Worm (Caenorhabditis elegans) whole organism, L1 larva: ENCODE results near the gene R144.12.

Experiments
- C04F5.9 ChIP-seq: sonication (generic microtip); optimal IDR thresholded peaks from 2 replicates; lab custom pipeline; 2016; ENCODE audit warnings: missing genetic modification characterization, missing compliant biosample characterization
- C16A3.4 ChIP-seq: fragments of 150-350 bp; optimal IDR thresholded peaks from 2 replicates; lab custom pipeline; 2014; ENCODE audit warnings: missing biosample characterization, missing genetic modification characterization
- C34B4.2 ChIP-seq: sonication (generic microtip); optimal IDR thresholded peaks from 2 replicates; lab custom pipeline; 2017; ENCODE audit warnings: mild to moderate bottlenecking, missing genetic modification characterization, missing compliant biosample characterization
- F16B12.6 ChIP-seq: fragments of 150-350 bp; optimal IDR thresholded peaks from 2 replicates; lab custom pipeline; 2014; ENCODE audit warnings: missing biosample characterization, missing genetic modification characterization
- Y116A8C.19 ChIP-seq: sonication (generic microtip); optimal IDR thresholded peaks from 2 replicates; lab custom pipeline; 2016; ENCODE audit warnings: missing compliant biosample characterization, missing genetic modification characterization, borderline replicate concordance
- alr-1 ChIP-seq: fragments of 200-800 bp; sonication (Bioruptor generic); optimal IDR thresholded peaks from 2 replicates; lab custom pipeline; 2018; ENCODE audit warnings: borderline replicate concordance, mild to moderate bottlenecking, missing genetic modification characterization, missing compliant biosample characterization
- aly-2 ChIP-seq: fragments of 150-350 bp; optimal IDR thresholded peaks from 2 replicates; lab custom pipeline; 2014; ENCODE audit warnings: missing biosample characterization, missing genetic modification characterization
- blmp-1 ChIP-seq: fragments of 150-350 bp; optimal IDR thresholded peaks from 2 replicates; lab custom pipeline; 2014; ENCODE audit warnings: missing biosample characterization, missing genetic modification characterization
- ceh-8 ChIP-seq: fragments of 200-800 bp; sonication (Bioruptor generic); optimal IDR thresholded peaks from 2 replicates; lab custom pipeline; 2018; ENCODE audit warnings: mild to moderate bottlenecking, missing genetic modification characterization, moderate library complexity, missing compliant biosample characterization
- ceh-82 ChIP-seq, 3 experiments: fragments of 150-350 bp in 1 of 3; sonication (generic microtip) in 2 of 3; optimal IDR thresholded peaks; 2 replicates each; lab custom pipeline; 2014 to 2017; ENCODE audit warnings: missing biosample characterization in 3 of 3, missing genetic modification characterization in 3 of 3
- ceh-88 ChIP-seq: fragments of 200-800 bp; sonication (Bioruptor generic); IDR thresholded peaks from 2 replicates; pipeline ENCODE4 v1.3.6; 2022; ENCODE audit warnings: missing genetic modification characterization, missing compliant biosample characterization
- ceh-90 ChIP-seq: sonication (generic microtip); optimal IDR thresholded peaks from 2 replicates; lab custom pipeline; 2016; ENCODE audit warnings: missing genetic modification characterization, missing compliant biosample characterization
- efl-3 ChIP-seq: fragments of 200-800 bp; sonication (Bioruptor generic); optimal IDR thresholded peaks from 2 replicates; lab custom pipeline; 2018; ENCODE audit warnings: mild to moderate bottlenecking, missing genetic modification characterization, missing compliant biosample characterization
- egl-27 ChIP-seq, 2 experiments: fragments of 150-350 bp in 1 of 2; sonication (generic microtip); optimal IDR thresholded peaks; 3 replicates each; lab custom pipeline; 2017 to 2018; ENCODE audit warnings: missing biosample characterization in 2 of 2, missing genetic modification characterization in 2 of 2, missing genetic modification reagents in 2 of 2
- fkh-10 ChIP-seq: sonication (generic microtip); optimal IDR thresholded peaks from 2 replicates; lab custom pipeline; 2017; ENCODE audit warnings: missing biosample characterization, missing genetic modification reagents, missing genetic modification characterization
- fkh-4 ChIP-seq: sonication (generic microtip); optimal IDR thresholded peaks from 2 replicates; lab custom pipeline; 2016; ENCODE audit warnings: missing compliant biosample characterization, missing genetic modification characterization, borderline replicate concordance
- fkh-8 ChIP-seq: sonication (generic microtip); optimal IDR thresholded peaks from 2 replicates; lab custom pipeline; 2016; ENCODE audit warnings: mild to moderate bottlenecking, missing genetic modification characterization, missing compliant biosample characterization
- fos-1 ChIP-seq: fragments of 150-350 bp; optimal IDR thresholded peaks from 2 replicates; lab custom pipeline; 2014; ENCODE audit warnings: missing biosample characterization, missing genetic modification characterization
- grh-1 ChIP-seq: fragments of 200-800 bp; sonication (Bioruptor generic); IDR thresholded peaks from 2 replicates; pipeline ENCODE4 v1.3.6; 2022; ENCODE audit warnings: missing genetic modification reagents, missing genetic modification characterization, missing compliant biosample characterization
- hlh-4 ChIP-seq: sonication (generic microtip); optimal IDR thresholded peaks from 2 replicates; lab custom pipeline; 2016; ENCODE audit warnings: mild to moderate bottlenecking, missing genetic modification characterization, missing compliant biosample characterization
- jun-1 ChIP-seq: fragments of 150-350 bp; optimal IDR thresholded peaks from 2 replicates; lab custom pipeline; 2014; ENCODE audit warnings: missing biosample characterization, missing genetic modification reagents, missing genetic modification characterization
- lin-14 ChIP-seq: fragments of 200-800 bp; sonication (Bioruptor generic); optimal IDR thresholded peaks from 2 replicates; lab custom pipeline; 2018; ENCODE audit warnings: mild to moderate bottlenecking, missing genetic modification characterization, moderate library complexity, missing compliant biosample characterization
- lin-35 ChIP-seq, 2 experiments: fragments of 150-350 bp; optimal IDR thresholded peaks; 2 replicates each; lab custom pipeline; 2014; ENCODE audit warnings: missing biosample characterization in 2 of 2, missing genetic modification characterization in 2 of 2, missing genetic modification reagents in 2 of 2
- lin-39 ChIP-seq: fragments of 150-350 bp; optimal IDR thresholded peaks from 2 replicates; lab custom pipeline; 2014; ENCODE audit warnings: missing biosample characterization, missing genetic modification reagents, missing genetic modification characterization
- lsy-2 ChIP-seq, 2 experiments: fragments of 150-350 bp; optimal IDR thresholded peaks; 2 replicates each; lab custom pipeline; 2014; ENCODE audit warnings: missing biosample characterization in 2 of 2, missing genetic modification characterization in 2 of 2
- mab-9 ChIP-seq: fragments of 200-800 bp; sonication (Bioruptor generic); IDR thresholded peaks from 2 replicates; pipeline ENCODE4 v1.3.6; 2022; ENCODE audit warnings: missing genetic modification reagents, missing genetic modification characterization, missing compliant biosample characterization
- mef-2 ChIP-seq: fragments of 150-350 bp; optimal IDR thresholded peaks from 2 replicates; lab custom pipeline; 2014; ENCODE audit warnings: missing biosample characterization, missing genetic modification characterization
- nhr-11 ChIP-seq: fragments of 150-350 bp; optimal IDR thresholded peaks from 2 replicates; lab custom pipeline; 2014; ENCODE audit warnings: missing biosample characterization, missing genetic modification characterization
- nhr-12 ChIP-seq: sonication (generic microtip); optimal IDR thresholded peaks from 2 replicates; lab custom pipeline; 2017; ENCODE audit warnings: missing biosample characterization, missing genetic modification characterization
- nhr-19 ChIP-seq: fragments of 200-800 bp; sonication (Bioruptor generic); conservative IDR thresholded peaks from 2 replicates; pipeline ENCODE4 v1.3.6; 2022; ENCODE audit warnings: missing genetic modification characterization, missing compliant biosample characterization
- nhr-20 ChIP-seq: sonication (generic microtip); optimal IDR thresholded peaks from 2 replicates; lab custom pipeline; 2016; ENCODE audit warnings: mild to moderate bottlenecking, missing genetic modification characterization, missing compliant biosample characterization
- nhr-237 ChIP-seq: fragments of 150-350 bp; optimal IDR thresholded peaks from 2 replicates; lab custom pipeline; 2014; ENCODE audit warnings: missing biosample characterization, missing genetic modification characterization
- nhr-28 ChIP-seq: fragments of 150-350 bp; optimal IDR thresholded peaks from 2 replicates; lab custom pipeline; 2014; ENCODE audit warnings: missing biosample characterization, missing genetic modification characterization
- nhr-76 ChIP-seq: sonication (generic microtip); optimal IDR thresholded peaks from 2 replicates; lab custom pipeline; 2017; ENCODE audit warnings: missing biosample characterization, missing genetic modification characterization
- nhr-84 ChIP-seq: sonication (generic microtip); optimal IDR thresholded peaks from 2 replicates; lab custom pipeline; 2017; ENCODE audit warnings: missing biosample characterization, missing genetic modification characterization
- nhr-85 ChIP-seq: sonication (generic microtip); peaks from one replicate; lab custom pipeline; 2016; ENCODE audit warnings: missing genetic modification characterization, inconsistent platforms, missing compliant biosample characterization
- nhr-90 ChIP-seq: sonication (generic microtip); optimal IDR thresholded peaks from 2 replicates; lab custom pipeline; 2016; ENCODE audit warnings: mild to moderate bottlenecking, missing genetic modification characterization, missing compliant biosample characterization; ENCODE audit not compliant: poor library complexity
- rnt-1 ChIP-seq: sonication (generic microtip); optimal IDR thresholded peaks from 2 replicates; lab custom pipeline; 2016; ENCODE audit warnings: mild to moderate bottlenecking, missing genetic modification characterization, moderate library complexity, missing compliant biosample characterization
- skn-1 ChIP-seq: fragments of 150-350 bp; optimal IDR thresholded peaks from 2 replicates; lab custom pipeline; 2014; ENCODE audit warnings: missing biosample characterization, missing genetic modification characterization
- snpc-4 ChIP-seq: fragments of 150-350 bp; optimal IDR thresholded peaks from 2 replicates; lab custom pipeline; 2014; ENCODE audit warnings: missing biosample characterization, missing genetic modification characterization
- sptf-1 ChIP-seq: fragments of 150-350 bp; optimal IDR thresholded peaks from 2 replicates; lab custom pipeline; 2014; ENCODE audit warnings: missing biosample characterization, missing genetic modification characterization
- sup-37 ChIP-seq: fragments of 200-800 bp; sonication (Bioruptor generic); optimal IDR thresholded peaks from 2 replicates; lab custom pipeline; 2018; ENCODE audit warnings: mild to moderate bottlenecking, missing genetic modification characterization, missing compliant biosample characterization
- swsn-7 ChIP-seq: sonication (generic microtip); optimal IDR thresholded peaks from 2 replicates; lab custom pipeline; 2016; ENCODE audit warnings: missing genetic modification characterization, missing compliant biosample characterization
- tbx-2 ChIP-seq: sonication (generic microtip); optimal IDR thresholded peaks from 2 replicates; lab custom pipeline; 2016; ENCODE audit warnings: missing genetic modification characterization, missing compliant biosample characterization
- unc-130 ChIP-seq: fragments of 150-350 bp; optimal IDR thresholded peaks from 2 replicates; lab custom pipeline; 2017; ENCODE audit warnings: missing biosample characterization, missing genetic modification characterization, inconsistent platforms
- unc-30 ChIP-seq: sonication (generic microtip); optimal IDR thresholded peaks from 2 replicates; lab custom pipeline; 2017; ENCODE audit warnings: missing biosample characterization, missing genetic modification characterization
- unc-62 ChIP-seq: fragments of 150-350 bp; optimal IDR thresholded peaks from 2 replicates; lab custom pipeline; 2014; ENCODE audit warnings: missing biosample characterization, missing genetic modification reagents, missing genetic modification characterization
- unc-86 ChIP-seq: sonication (generic microtip); optimal IDR thresholded peaks from 2 replicates; lab custom pipeline; 2016; ENCODE audit warnings: missing genetic modification characterization, missing compliant biosample characterization
- unc-98 ChIP-seq: fragments of 200-800 bp; sonication (Bioruptor generic); IDR thresholded peaks from 2 replicates; pipeline ENCODE4 v1.3.6; 2022; ENCODE audit warnings: missing genetic modification characterization, missing compliant biosample characterization
- zag-1 ChIP-seq: fragments of 150-350 bp; optimal IDR thresholded peaks from 2 replicates; lab custom pipeline; 2014; ENCODE audit warnings: missing biosample characterization, missing genetic modification characterization
- zip-4 ChIP-seq: fragments of 200-800 bp; sonication (Bioruptor generic); optimal IDR thresholded peaks from 2 replicates; lab custom pipeline; 2018; ENCODE audit warnings: mild to moderate bottlenecking, missing genetic modification characterization, moderate library complexity, missing compliant biosample characterization
- ztf-11 ChIP-seq, 2 experiments: sonication (generic microtip); optimal IDR thresholded peaks; 2 replicates each; lab custom pipeline; 2016 to 2017; ENCODE audit warnings: missing genetic modification characterization in 2 of 2, missing biosample characterization in 1 of 2, missing compliant biosample characterization in 1 of 2
- ztf-4 ChIP-seq: fragments of 150-350 bp; optimal IDR thresholded peaks from 2 replicates; lab custom pipeline; 2014; ENCODE audit warnings: missing biosample characterization, missing genetic modification characterization

R144.12 gene

DNA sequence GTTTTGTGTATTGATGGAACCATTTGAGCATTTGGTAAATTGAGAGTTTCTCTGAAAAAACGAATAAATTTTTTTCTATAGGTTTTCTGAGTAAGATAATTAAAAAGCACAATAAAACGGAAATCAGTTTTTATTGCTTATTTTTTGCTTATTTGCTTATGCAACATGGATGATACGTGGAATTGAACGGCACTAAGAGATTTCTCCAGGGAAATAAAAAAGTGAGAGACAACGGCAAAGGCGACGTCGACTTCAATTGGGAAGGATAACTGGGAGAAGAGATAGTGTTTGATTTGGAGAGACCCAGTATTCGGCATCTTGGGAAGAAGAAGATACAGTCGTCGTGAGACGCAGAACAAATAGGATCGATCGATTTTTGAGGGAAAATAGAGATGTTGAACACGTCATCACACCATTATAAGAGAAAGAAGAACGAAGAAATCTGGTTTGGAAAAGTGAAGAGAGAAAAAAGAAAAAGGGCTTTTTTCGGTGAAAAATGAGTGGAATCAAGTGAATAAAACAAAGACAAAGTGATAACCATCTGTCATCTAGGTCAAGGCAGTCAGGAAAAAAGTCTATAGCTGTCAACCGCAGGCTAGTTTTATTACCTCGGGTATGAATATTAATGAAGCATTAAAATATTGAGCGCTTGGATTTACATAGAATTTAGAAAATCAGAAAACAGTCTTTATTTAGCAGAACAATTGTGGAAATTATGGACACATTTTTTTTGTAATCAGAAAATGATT, 8.5 kb downstream of the R144.12 start, which contains the start of gene tmem-131 (continued):
- TF ChIP-seq lsy-2 (tag; optimal IDR thresholded peaks at IDR 0.05; lab: Kevin White, UChicago) (peak; percentile 7 to 47), nhr-84 (tag; lab: Kevin White, UChicago) (no peak), ztf-11 (tag; optimal IDR thresholded peaks at IDR 0.05; lab: Kevin White, UChicago) (no peak), zip-4 (GFP tag; lab: Kevin White, UChicago) (no peak), lin-14 (GFP tag; lab: Kevin White, UChicago) (peak; percentile 67), unc-86 (tag; lab: Kevin White, UChicago) (no peak), nhr-28 (tag; lab: Kevin White, UChicago) (no peak), C34B4.2 (tag; lab: Kevin White, UChicago) (no peak), skn-1 (tag; lab: Kevin White, UChicago) (no peak), swsn-7 (tag; lab: Kevin White, UChicago) (no peak), mef-2 (no peak), tbx-2 (tag; lab: Kevin White, UChicago) (peak; percentile 4), zag-1 (tag; lab: Kevin White, UChicago) (no peak), lin-39 (tag; lab: Kevin White, UChicago) (no peak), ceh-90 (tag; lab: Kevin White, UChicago) (no peak), fkh-4 (tag; lab: Kevin White, UChicago) (no peak), sup-37 (GFP tag; lab: Kevin White, UChicago) (no peak), grh-1 (no peak), nhr-76 (no peak), lin-35 (GFP tag; optimal IDR thresholded peaks at IDR 0.05; lab: Kevin White, UChicago) (peak; percentile 8 to 46), unc-30 (no peak), ceh-88 (no peak), efl-3 (GFP tag; lab: Kevin White, UChicago) (no peak), nhr-12 (tag; lab: Kevin White, UChicago) (no peak), egl-27 (tag; optimal IDR thresholded peaks at IDR 0.05; lab: Kevin White, UChicago) (no peak), jun-1 (no peak), rnt-1 (no peak), Y116A8C.19 (tag; lab: Kevin White, UChicago) (no peak), ztf-4 (tag; lab: Kevin White, UChicago) (no peak), nhr-85 (tag; lab: Kevin White, UChicago) (peak; percentile 93), sptf-1 (no peak), ceh-8 (no peak), alr-1 (tag; lab: Kevin White, UChicago) (no peak), nhr-11 (tag; lab: Kevin White, UChicago) (no peak), unc-98 (GFP tag; lab: Robert Waterston, UW) (no peak), nhr-19 (GFP tag; lab: Robert Waterston, UW) (0 out of 2 replicates have a peak, but pooled peaks have one; percentile 5), snpc-4 (tag; lab: Kevin White, UChicago) (no peak), unc-130 (tag; lab: Kevin White, UChicago) (no peak), F16B12.6 (tag; lab: Kevin White, UChicago) (no peak), fkh-8 (tag; lab: Kevin White, UChicago) (no peak), C16A3.4 (tag; lab: Kevin White, UChicago) (peak; percentile 35), mab-9 (GFP tag; lab: Robert Waterston, UW) (no peak), ceh-82 (tag; optimal IDR thresholded peaks at IDR 0.05; lab: Kevin White, UChicago) (no peak), nhr-20 (tag; lab: Kevin White, UChicago) (peak; percentile 44), C04F5.9 (tag; lab: Kevin White, UChicago) (no peak), blmp-1 (tag; lab: Kevin White, UChicago) (peak; percentile 94), nhr-237 (no peak), fkh-10 (GFP tag; lab: Kevin White, UChicago) (no peak), nhr-90 (peak; percentile 24), hlh-4 (no peak), aly-2 (tag; lab: Kevin White, UChicago) (no peak), fos-1 (tag; lab: Kevin White, UChicago) (no peak), unc-62 (GFP tag; lab: Kevin White, UChicago) (no peak)
